Fruit fly (Drosophila melanogaster) whole organism, embryonic: Measurements from ENCODE around the gene aux.

Experiments used
- Aef1 ChIP-seq: fragments of 200-800 bp; sonication (Bioruptor generic); IDR thresholded peaks from 3 replicates; pipeline ENCODE4 v1.3.6; 2022; ENCODE audit warnings: missing biosample characterization, missing genetic modification characterization
- CG10147 ChIP-seq: fragments of 200-800 bp; sonication (Bioruptor generic); optimal IDR thresholded peaks from 2 replicates; lab custom pipeline; 2019; ENCODE audit warnings: missing biosample characterization, mild to moderate bottlenecking, missing genetic modification characterization, moderate library complexity
- CG1024 ChIP-seq: fragments of 200-800 bp; sonication (Bioruptor generic); IDR thresholded peaks from 2 replicates; pipeline ENCODE4 v1.3.6; 2022; ENCODE audit warnings: missing biosample characterization, missing genetic modification characterization
- CG11456 ChIP-seq: fragments of 200-800 bp; sonication (Bioruptor generic); IDR thresholded peaks from 3 replicates; pipeline ENCODE4 v1.3.6; 2022; ENCODE audit warnings: missing biosample characterization, missing genetic modification characterization
- CG1603 ChIP-seq: fragments of 200-800 bp; sonication (Bioruptor generic); optimal IDR thresholded peaks from 2 replicates; lab custom pipeline; 2019; ENCODE audit warnings: missing biosample characterization, mild to moderate bottlenecking, missing genetic modification characterization, moderate library complexity
- CG16815 ChIP-seq: fragments of 200-800 bp; sonication (Bioruptor generic); optimal IDR thresholded peaks from 3 replicates; lab custom pipeline; 2017; ENCODE audit warnings: missing biosample characterization, mild to moderate bottlenecking, missing genetic modification characterization
- CG17359 ChIP-seq: fragments of 200-800 bp; sonication (Bioruptor generic); optimal IDR thresholded peaks from 3 replicates; lab custom pipeline; 2018; ENCODE audit warnings: missing biosample characterization, mild to moderate bottlenecking, missing genetic modification characterization, moderate library complexity
- CG17802 ChIP-seq: fragments of 200-800 bp; sonication (Bioruptor generic); optimal IDR thresholded peaks from 2 replicates; lab custom pipeline; 2018; ENCODE audit warnings: missing biosample characterization, mild to moderate bottlenecking, missing genetic modification characterization, moderate library complexity
- CG17829 ChIP-seq: fragments of 200-800 bp; optimal IDR thresholded peaks from 2 replicates; lab custom pipeline; 2019; ENCODE audit warnings: missing biosample characterization, mild to moderate bottlenecking, missing genetic modification characterization, moderate library complexity
- CG18011 ChIP-seq: fragments of 200-800 bp; sonication (Bioruptor generic); optimal IDR thresholded peaks from 2 replicates; lab custom pipeline; 2017; ENCODE audit warnings: missing biosample characterization, missing genetic modification characterization, mild to moderate bottlenecking, moderate library complexity, missing genotype
- CG18599 ChIP-seq: fragments of 200-800 bp; sonication (Bioruptor generic); optimal IDR thresholded peaks from 3 replicates; lab custom pipeline; 2017; ENCODE audit warnings: missing biosample characterization, missing genetic modification characterization, mild to moderate bottlenecking, moderate library complexity, missing genetic modification reagents
- CG30020 ChIP-seq: fragments of 200-800 bp; optimal IDR thresholded peaks from 2 replicates; lab custom pipeline; 2019; ENCODE audit warnings: missing biosample characterization, mild to moderate bottlenecking, missing genetic modification characterization, moderate library complexity
- CG32532 ChIP-seq: fragments of 200-800 bp; sonication (Bioruptor generic); IDR thresholded peaks from 2 replicates; pipeline ENCODE4 v1.3.6; 2022; ENCODE audit warnings: missing biosample characterization, missing genetic modification characterization
- CG3281 ChIP-seq: fragments of 200-800 bp; sonication (Bioruptor generic); optimal IDR thresholded peaks from 3 replicates; lab custom pipeline; 2017; ENCODE audit warnings: missing biosample characterization, mild to moderate bottlenecking, missing genetic modification characterization
- CG34376 ChIP-seq: fragments of 200-800 bp; sonication (Bioruptor generic); optimal IDR thresholded peaks from 2 replicates; lab custom pipeline; 2018; ENCODE audit warnings: missing biosample characterization, mild to moderate bottlenecking, missing genetic modification characterization
- CG3726 ChIP-seq: fragments of 200-800 bp; sonication (Bioruptor generic); IDR thresholded peaks from 3 replicates; pipeline ENCODE4, ENCODE4 v1.3.6; 2022; ENCODE audit warnings: missing biosample characterization, missing genetic modification characterization
- CG4707 ChIP-seq: fragments of 200-800 bp; sonication (Bioruptor generic); optimal IDR thresholded peaks from 2 replicates; lab custom pipeline; 2018; ENCODE audit warnings: missing biosample characterization, mild to moderate bottlenecking, missing genetic modification characterization, moderate library complexity
- CG8281 ChIP-seq: fragments of 200-800 bp; sonication (Bioruptor generic); optimal IDR thresholded peaks from 2 replicates; lab custom pipeline; 2018; ENCODE audit warnings: missing biosample characterization, mild to moderate bottlenecking, missing genetic modification characterization, moderate library complexity
- CG8359 ChIP-seq: fragments of 200-800 bp; sonication (Bioruptor generic); optimal IDR thresholded peaks from 2 replicates; lab custom pipeline; 2017; ENCODE audit warnings: missing biosample characterization, mild to moderate bottlenecking, missing genetic modification characterization, borderline replicate concordance
- CkIIα-i1 ChIP-seq: fragments of 200-800 bp; sonication (Bioruptor generic); IDR thresholded peaks from 2 replicates; pipeline ENCODE4 v1.3.6; 2022; ENCODE audit warnings: missing biosample characterization, missing genetic modification characterization
- CoRest ChIP-seq: fragments of 200-800 bp; sonication (Bioruptor generic); optimal IDR thresholded peaks from 3 replicates; lab custom pipeline; 2018; ENCODE audit warnings: missing biosample characterization, mild to moderate bottlenecking, missing genetic modification characterization, moderate library complexity
- D19A ChIP-seq: fragments of 200-800 bp; optimal IDR thresholded peaks from 3 replicates; lab custom pipeline; 2019; ENCODE audit warnings: missing biosample characterization, mild to moderate bottlenecking, missing genetic modification characterization, moderate library complexity
- Dref ChIP-seq: fragments of 200-800 bp; sonication (Bioruptor generic); IDR thresholded peaks from 2 replicates; pipeline ENCODE4 v1.3.6; 2022; ENCODE audit warnings: missing biosample characterization, missing genetic modification characterization
- Kr ChIP-seq: fragments of 200-800 bp; sonication (Bioruptor generic); optimal IDR thresholded peaks from 2 replicates; lab custom pipeline; 2017; ENCODE audit warnings: missing biosample characterization, mild to moderate bottlenecking, missing genetic modification characterization
- Lim3 ChIP-seq: fragments of 200-800 bp; sonication (Bioruptor generic); IDR thresholded peaks from 2 replicates; pipeline ENCODE4 v1.3.6; 2022; ENCODE audit warnings: missing biosample characterization, missing genetic modification characterization
- Mrtf ChIP-seq: fragments of 200-800 bp; sonication (Bioruptor generic); IDR thresholded peaks from 3 replicates; pipeline ENCODE4 v1.3.6; 2022; ENCODE audit warnings: missing biosample characterization, missing genetic modification characterization
- Myb ChIP-seq: fragments of 200-800 bp; sonication (Bioruptor generic); optimal IDR thresholded peaks from 2 replicates; lab custom pipeline; 2016; ENCODE audit warnings: missing biosample characterization, missing genetic modification characterization
- Neu2 ChIP-seq: fragments of 200-800 bp; sonication (Bioruptor generic); optimal IDR thresholded peaks from 3 replicates; lab custom pipeline; 2016; ENCODE audit warnings: missing biosample characterization, missing genetic modification characterization, borderline replicate concordance
- Ptx1 ChIP-seq: fragments of 200-800 bp; sonication (Bioruptor generic); IDR thresholded peaks from 2 replicates; pipeline ENCODE4 v1.3.6; 2022; ENCODE audit warnings: missing biosample characterization, missing genetic modification characterization
- Stat92E ChIP-seq, 3 experiments: fragments of >200 bp in 2 of 3; fragments of 200-800 bp in 1 of 3; sonication (Bioruptor generic) in 1 of 3; optimal IDR thresholded peaks; 2 replicates each; lab custom pipeline; 2017 to 2019; ENCODE audit warnings: missing biosample characterization in 3 of 3, missing genetic modification characterization in 3 of 3, mild to moderate bottlenecking in 1 of 3, moderate library complexity in 1 of 3
- ato ChIP-seq: fragments of 200-800 bp; sonication (Bioruptor generic); IDR thresholded peaks from 2 replicates; pipeline ENCODE4 v1.3.6; 2022; ENCODE audit warnings: missing biosample characterization, missing genetic modification characterization; ENCODE audit not compliant: partially characterized antibody
- bbx ChIP-seq: fragments of 200-800 bp; sonication (Bioruptor generic); IDR thresholded peaks from 2 replicates; pipeline ENCODE4 v1.3.6; 2022; ENCODE audit warnings: missing biosample characterization, missing genetic modification characterization; ENCODE audit not compliant: partially characterized antibody
- br ChIP-seq: fragments of >200 bp; optimal IDR thresholded peaks from 2 replicates; lab custom pipeline; 2017
- crp ChIP-seq, 2 experiments: fragments of 200-800 bp; sonication (Bioruptor generic); optimal IDR thresholded peaks; 2 replicates in 1 of 2; 3 replicates in 1 of 2; lab custom pipeline; 2017; ENCODE audit warnings: missing biosample characterization in 2 of 2, missing genetic modification characterization in 2 of 2, mild to moderate bottlenecking in 1 of 2, moderate library complexity in 1 of 2
- dati ChIP-seq: fragments of 200-800 bp; sonication (Bioruptor generic); IDR thresholded peaks from 2 replicates; pipeline ENCODE4 v1.3.6; 2022; ENCODE audit warnings: missing biosample characterization, missing genetic modification characterization
- dmrt99B ChIP-seq: fragments of 200-800 bp; sonication (Bioruptor generic); optimal IDR thresholded peaks from 2 replicates; lab custom pipeline; 2018; ENCODE audit warnings: missing biosample characterization, mild to moderate bottlenecking, missing genetic modification characterization, moderate library complexity
- eve ChIP-seq, 2 experiments: fragments of >200 bp; optimal IDR thresholded peaks; 2 replicates each; lab custom pipeline; 2017; ENCODE audit warnings: missing biosample characterization in 2 of 2, missing genetic modification characterization in 2 of 2
- fd102C ChIP-seq: fragments of 200-800 bp; sonication (Bioruptor generic); optimal IDR thresholded peaks from 2 replicates; lab custom pipeline; 2018; ENCODE audit warnings: missing biosample characterization, mild to moderate bottlenecking, missing genetic modification characterization, moderate library complexity
- gro ChIP-seq: fragments of 200-800 bp; sonication (Bioruptor generic); optimal IDR thresholded peaks from 2 replicates; lab custom pipeline; 2016; ENCODE audit warnings: missing biosample characterization, missing genetic modification characterization
- ind ChIP-seq: fragments of 200-800 bp; sonication (Bioruptor generic); optimal IDR thresholded peaks from 3 replicates; lab custom pipeline; 2016; ENCODE audit warnings: missing biosample characterization, missing genetic modification characterization
- mam ChIP-seq: fragments of 200-800 bp; sonication (Bioruptor generic); optimal IDR thresholded peaks from 3 replicates; lab custom pipeline; 2016; ENCODE audit warnings: missing biosample characterization, missing genetic modification characterization
- nerfin-1 ChIP-seq: fragments of 200-800 bp; sonication (Bioruptor generic); optimal IDR thresholded peaks from 3 replicates; lab custom pipeline; 2019; ENCODE audit warnings: missing biosample characterization, mild to moderate bottlenecking, missing genetic modification characterization, moderate library complexity
- odd ChIP-seq: fragments of 200-800 bp; sonication (Bioruptor generic); optimal IDR thresholded peaks from 2 replicates; lab custom pipeline; 2017; ENCODE audit warnings: missing biosample characterization, mild to moderate bottlenecking, missing genetic modification characterization
- seq ChIP-seq: fragments of 200-800 bp; sonication (Bioruptor generic); IDR thresholded peaks from 2 replicates; pipeline ENCODE4 v1.3.6; 2022; ENCODE audit warnings: missing biosample characterization, missing genetic modification characterization
- sna ChIP-seq: fragments of 200-800 bp; sonication (Bioruptor generic); IDR thresholded peaks from 2 replicates; pipeline ENCODE4 v1.3.6; 2022; ENCODE audit warnings: missing biosample characterization, missing genetic modification characterization; ENCODE audit not compliant: partially characterized antibody
- sob ChIP-seq: fragments of 200-800 bp; sonication (Bioruptor generic); IDR thresholded peaks from 2 replicates; pipeline ENCODE4 v1.3.6; 2022; ENCODE audit warnings: missing biosample characterization, missing genetic modification characterization
- ttk ChIP-seq: fragments of 200-800 bp; sonication (Bioruptor generic); IDR thresholded peaks from 2 replicates; pipeline ENCODE4 v2.1.2; 2022; ENCODE audit warnings: missing biosample characterization, missing genetic modification characterization
- tx ChIP-seq: fragments of 200-800 bp; sonication (Bioruptor generic); optimal IDR thresholded peaks from 2 replicates; lab custom pipeline; 2016; ENCODE audit warnings: missing biosample characterization, missing genetic modification characterization
- vvl ChIP-seq: fragments of 200-800 bp; sonication (Bioruptor generic); IDR thresholded peaks from 2 replicates; pipeline ENCODE4 v1.3.6; 2022; ENCODE audit warnings: missing biosample characterization, missing genetic modification characterization

aux gene

dm6 chr3R:4229137-4229764, 17.7 kb downstream of the aux start, which contains the start of gene DhpD (continued):
- peak; percentile 99 for TF ChIP-seq CG10147 (GFP tag; lab: Kevin White, UChicago)
- TF ChIP-seq mam: peak; percentile 55
- no peak for TF ChIP-seq seq
- peak; percentile 35 for TF ChIP-seq CG30020 (tag; lab: Kevin White, UChicago)
- TF ChIP-seq CG3726 (GFP tag; lab: Robert Waterston, UW): no peak
- TF ChIP-seq br (lab: Kevin White, UChicago): no peak
- peak; percentile 6 for TF ChIP-seq CG8359 (GFP tag; lab: Kevin White, UChicago)
- peak; percentile 43 for TF ChIP-seq CG18011 (GFP tag; lab: Kevin White, UChicago)
- no peak for TF ChIP-seq Neu2 (GFP tag; lab: Kevin White, UChicago)
- TF ChIP-seq ato: peak; percentile 93
- TF ChIP-seq CG1024: peak; percentile 76
- TF ChIP-seq CG18599: peak; percentile 75
- no peak for TF ChIP-seq nerfin-1
- peak; percentile 82 for TF ChIP-seq CG3281 (GFP tag; lab: Kevin White, UChicago)
- TF ChIP-seq CG32532 (GFP tag; lab: Robert Waterston, UW): peak; percentile 87
- TF ChIP-seq fd102C (GFP tag; lab: Kevin White, UChicago): no peak
- peak in 1 of 2 experiments; percentile 78 for TF ChIP-seq crp (GFP tag; optimal IDR thresholded peaks at IDR 0.05; lab: Kevin White, UChicago)
- TF ChIP-seq bbx: peak; percentile 93
- TF ChIP-seq gro (GFP tag; lab: Kevin White, UChicago): peak; percentile 29
- peak; percentile 43; the same call in 2 of the 3 replicates for TF ChIP-seq Mrtf (GFP tag; lab: Robert Waterston, UW)
- TF ChIP-seq D19A (tag; lab: Kevin White, UChicago): peak; percentile 70
- TF ChIP-seq Myb (GFP tag; lab: Kevin White, UChicago): peak; percentile 37
- no peak for TF ChIP-seq sna (GFP tag; lab: Robert Waterston, UW)
- TF ChIP-seq CG34376 (GFP tag; lab: Kevin White, UChicago): peak; percentile 56
- TF ChIP-seq CG17802 (tag; lab: Kevin White, UChicago): peak; percentile 1
- peak; percentile 76 for TF ChIP-seq CG17359 (tag; lab: Kevin White, UChicago)
- TF ChIP-seq Stat92E (GFP tag; optimal IDR thresholded peaks at IDR 0.05; lab: Kevin White, UChicago): no peak
- TF ChIP-seq CoRest (tag; lab: Kevin White, UChicago): peak; percentile 78
- peak; percentile 77 for TF ChIP-seq Ptx1
- peak; percentile 82 for TF ChIP-seq CG11456 (GFP tag; lab: Robert Waterston, UW)
- TF ChIP-seq CG16815 (GFP tag; lab: Kevin White, UChicago): peak; percentile 41
- peak; percentile 67 for TF ChIP-seq Aef1 (GFP tag; lab: Robert Waterston, UW)
- TF ChIP-seq CG4707 (GFP tag; lab: Kevin White, UChicago): no peak
- peak; percentile 66 for TF ChIP-seq CG1603 (tag; lab: Kevin White, UChicago)
- peak; percentile 2 for TF ChIP-seq CG8281 (tag; lab: Kevin White, UChicago)
- TF ChIP-seq ind: peak; percentile 67
- peak; percentile 68 for TF ChIP-seq ttk (GFP tag; lab: Robert Waterston, UW)
- TF ChIP-seq odd (GFP tag; lab: Kevin White, UChicago): no peak
- TF ChIP-seq vvl (GFP tag; lab: Robert Waterston, UW): peak; percentile 88
- peak; percentile 32; the same call in 1 of the 2 replicates for TF ChIP-seq Dref
- peak; percentile 69 for TF ChIP-seq CG17829 (tag; lab: Kevin White, UChicago)
- 0 out of 2 replicates have a peak, but pooled peaks have one; percentile 13 for TF ChIP-seq dati (GFP tag; lab: Robert Waterston, UW)
- TF ChIP-seq dmrt99B (tag; lab: Kevin White, UChicago): no peak
- TF ChIP-seq CkIIα-i1: no peak
- TF ChIP-seq Lim3: no peak
- peak; percentile 76 for TF ChIP-seq sob
- no peak for TF ChIP-seq tx (GFP tag; lab: Kevin White, UChicago)
- no peak for TF ChIP-seq eve (GFP tag; optimal IDR thresholded peaks at IDR 0.05; lab: Kevin White, UChicago)
- TF ChIP-seq Kr (GFP tag; lab: Kevin White, UChicago): no peak
